Worm (Caenorhabditis elegans): Measurements from ENCODE around the gene W09B6.4.

Gene W09B6.4

ce11 chrII:1103484-1104100 lies 37.0 kb downstream of the W09B6.4 start:
- TF ChIP-seq lin-39 (tag; optimal IDR thresholded peaks at IDR 0.05) (no peak), fos-1 (tag; optimal IDR thresholded peaks at IDR 0.05) (peak; percentile 78), daf-12 (tag; optimal IDR thresholded peaks at IDR 0.05) (no peak), skn-1 (tag; optimal IDR thresholded peaks at IDR 0.05) (no peak), fkh-10 (GFP tag; optimal IDR thresholded peaks at IDR 0.05) (no peak), elt-1 (tag; optimal IDR thresholded peaks at IDR 0.05) (no peak), zag-1 (tag; optimal IDR thresholded peaks at IDR 0.05) (no peak), nhr-77 (tag; optimal IDR thresholded peaks at IDR 0.05) (no peak), lsy-12 (tag; optimal IDR thresholded peaks at IDR 0.05) (no peak), ZK546.5 (tag; optimal IDR thresholded peaks at IDR 0.05) (no peak), mdl-1 (tag; optimal IDR thresholded peaks at IDR 0.05) (no peak), snpc-4 (tag; optimal IDR thresholded peaks at IDR 0.05) (no peak), nhr-28 (tag; optimal IDR thresholded peaks at IDR 0.05) (no peak), nfya-1 (tag; optimal IDR thresholded peaks at IDR 0.05; ENCODE audit: insufficient read depth) (no peak), tbx-2 (tag; optimal IDR thresholded peaks at IDR 0.05) (no peak), elt-2 (tag; optimal IDR thresholded peaks at IDR 0.05) (peak; percentile 100), nhr-76 (tag; optimal IDR thresholded peaks at IDR 0.05) (no peak), nhr-12 (tag; optimal IDR thresholded peaks at IDR 0.05) (no peak), eor-1 (tag; optimal IDR thresholded peaks at IDR 0.05) (no peak), ceh-82 (tag; optimal IDR thresholded peaks at IDR 0.05) (no peak), aly-2 (tag; optimal IDR thresholded peaks at IDR 0.05) (no peak), nhr-25 (tag; optimal IDR thresholded peaks at IDR 0.05) (no peak), unc-62 (GFP tag; optimal IDR thresholded peaks at IDR 0.05) (no peak), ceh-9 (tag; optimal IDR thresholded peaks at IDR 0.05) (no peak), ztf-4 (tag; optimal IDR thresholded peaks at IDR 0.05) (no peak), lin-15B (tag; optimal IDR thresholded peaks at IDR 0.05) (no peak), ama-1 (optimal IDR thresholded peaks at IDR 0.05) (no peak), fkh-2 (tag; optimal IDR thresholded peaks at IDR 0.05) (no peak), unc-39 (tag; optimal IDR thresholded peaks at IDR 0.05) (no peak), nhr-67 (tag; optimal IDR thresholded peaks at IDR 0.05) (no peak), jun-1 (tag; optimal IDR thresholded peaks at IDR 0.05) (peak; percentile 96), elt-3 (tag; optimal IDR thresholded peaks at IDR 0.05) (no peak), pqm-1 (tag; optimal IDR thresholded peaks at IDR 0.05) (peak; percentile 100), nhr-237 (tag; optimal IDR thresholded peaks at IDR 0.05) (no peak), ceh-28 (tag; optimal IDR thresholded peaks at IDR 0.05) (no peak), egl-27 (tag; optimal IDR thresholded peaks at IDR 0.05) (peak; percentile 58), pha-4 (tag; optimal IDR thresholded peaks at IDR 0.05) (peak; percentile 74), mml-1 (tag; optimal IDR thresholded peaks at IDR 0.05) (no peak), hmg-11 (tag; optimal IDR thresholded peaks at IDR 0.05) (no peak)

ce11 chrII:1102209-1102608 lies 38.4 kb downstream of the W09B6.4 start:
- TF ChIP-seq lin-39 (tag; optimal IDR thresholded peaks at IDR 0.05) (no peak), unc-62 (GFP tag; optimal IDR thresholded peaks at IDR 0.05) (no peak), pha-4 (tag; optimal IDR thresholded peaks at IDR 0.05) (no peak), eor-1 (tag; optimal IDR thresholded peaks at IDR 0.05) (no peak), jun-1 (tag; optimal IDR thresholded peaks at IDR 0.05) (no peak), tbx-2 (tag; optimal IDR thresholded peaks at IDR 0.05) (no peak), nhr-25 (tag; optimal IDR thresholded peaks at IDR 0.05) (no peak), fkh-2 (tag; optimal IDR thresholded peaks at IDR 0.05) (no peak), egl-27 (tag; optimal IDR thresholded peaks at IDR 0.05) (no peak), ceh-82 (tag; optimal IDR thresholded peaks at IDR 0.05) (no peak), elt-2 (tag; optimal IDR thresholded peaks at IDR 0.05) (no peak), ceh-16 (tag; optimal IDR thresholded peaks at IDR 0.05) (no peak), lin-15B (tag; optimal IDR thresholded peaks at IDR 0.05) (no peak), skn-1 (tag; optimal IDR thresholded peaks at IDR 0.05) (no peak), mdl-1 (tag; optimal IDR thresholded peaks at IDR 0.05) (no peak), nhr-43 (tag; optimal IDR thresholded peaks at IDR 0.05; ENCODE audit: poor library complexity, severe bottlenecking) (no peak), ztf-4 (tag; optimal IDR thresholded peaks at IDR 0.05) (no peak)

- TF ChIP-seq nhr-11 (tag; optimal IDR thresholded peaks at IDR 0.05) (no peak), jun-1 (tag; optimal IDR thresholded peaks at IDR 0.05) (peak; percentile 14), pqm-1 (tag; optimal IDR thresholded peaks at IDR 0.05) (peak; percentile 47), elt-2 (tag; optimal IDR thresholded peaks at IDR 0.05) (peak; percentile 91)
Observed at ce11 chrII:1101413-1101812, 39.2 kb downstream of the W09B6.4 start.

All from whole organism, L3 larva.